Worm (Caenorhabditis elegans) whole organism, L1 larva: ENCODE results near the gene C38D9.8.

Source experiments
- C04F5.9 ChIP-seq: sonication (generic microtip); optimal IDR thresholded peaks from 2 replicates; lab custom pipeline; 2016; ENCODE audit warnings: missing genetic modification characterization, missing compliant biosample characterization
- ama-1 ChIP-seq: fragments of 150-350 bp; optimal IDR thresholded peaks from 2 replicates; lab custom pipeline; 2014
- ceh-8 ChIP-seq: fragments of 200-800 bp; sonication (Bioruptor generic); optimal IDR thresholded peaks from 2 replicates; lab custom pipeline; 2018; ENCODE audit warnings: mild to moderate bottlenecking, missing genetic modification characterization, moderate library complexity, missing compliant biosample characterization
- ceh-82 ChIP-seq, 3 experiments: fragments of 150-350 bp in 1 of 3; sonication (generic microtip) in 2 of 3; optimal IDR thresholded peaks; 2 replicates each; lab custom pipeline; 2014 to 2017; ENCODE audit warnings: missing biosample characterization in 3 of 3, missing genetic modification characterization in 3 of 3
- nhr-28 ChIP-seq: fragments of 150-350 bp; optimal IDR thresholded peaks from 2 replicates; lab custom pipeline; 2014; ENCODE audit warnings: missing biosample characterization, missing genetic modification characterization
- pqm-1 ChIP-seq: sonication (generic microtip); optimal IDR thresholded peaks from 3 replicates; lab custom pipeline; 2017; ENCODE audit warnings: missing biosample characterization, missing genetic modification characterization

- TF ChIP-seq ama-1 (no peak), ceh-8 (GFP tag; lab: Kevin White, UChicago) (no peak), pqm-1 (tag; lab: Kevin White, UChicago) (no peak), nhr-28 (no peak), C04F5.9 (tag; lab: Kevin White, UChicago) (no peak), ceh-82 (tag; optimal IDR thresholded peaks at IDR 0.05; lab: Kevin White, UChicago) (no peak)
These were observed 6.3 kb upstream of the C38D9.8 start, which contains the start of gene fbxa-172 for ce11 chrV:17558946-17559345.
